Worm (Caenorhabditis elegans): ENCODE results near the gene F45H10.5.

F45H10.5 gene

ce11 chrII:13461604-13462375 is 39.9 kb upstream of the F45H10.5 start (continued):
- no peak for TF ChIP-seq hlh-13 (GFP tag; optimal IDR thresholded peaks at IDR 0.05)
- TF ChIP-seq ref-2 (tag; optimal IDR thresholded peaks at IDR 0.05) = no peak
- no peak for TF ChIP-seq ceh-9 (tag; optimal IDR thresholded peaks at IDR 0.05)
- no peak for TF ChIP-seq elt-4 (tag; optimal IDR thresholded peaks at IDR 0.05)
- TF ChIP-seq ttx-3 (tag; optimal IDR thresholded peaks at IDR 0.05) = no peak
- no peak for TF ChIP-seq fax-1 (tag; optimal IDR thresholded peaks at IDR 0.05)
- TF ChIP-seq odd-2 (tag; optimal IDR thresholded peaks at IDR 0.05) = no peak
- TF ChIP-seq ceh-6 (GFP tag; optimal IDR thresholded peaks at IDR 0.05) = no peak
- no peak for TF ChIP-seq lim-6 (tag; optimal IDR thresholded peaks at IDR 0.05)
- TF ChIP-seq dmd-4 (tag; optimal IDR thresholded peaks at IDR 0.05; ENCODE audit: borderline replicate concordance) = no peak

DNA sequence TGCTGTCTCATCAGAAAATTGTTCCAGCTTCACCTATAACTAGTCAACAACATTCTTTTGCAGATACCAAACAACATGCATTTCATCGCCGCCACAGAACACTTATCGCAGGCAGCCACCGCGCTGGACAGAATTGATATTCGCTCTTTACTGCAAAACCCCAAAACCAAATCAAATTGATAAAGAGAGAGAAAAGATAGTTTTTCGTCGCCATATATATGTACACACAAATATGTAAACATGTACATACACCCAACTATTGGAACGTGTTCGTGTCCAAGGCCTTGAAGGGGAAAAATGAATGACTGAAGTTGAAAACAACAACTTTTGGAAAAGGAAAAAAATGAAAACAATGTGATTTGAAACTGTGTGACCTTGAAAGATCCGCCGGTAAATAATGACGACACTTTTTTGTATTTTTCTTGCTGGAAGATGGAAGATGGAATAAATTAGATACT is 36.3 kb upstream of the F45H10.5 start:
- TF ChIP-seq madf-2 (tag; optimal IDR thresholded peaks at IDR 0.05) (no peak), elt-2 (tag; optimal IDR thresholded peaks at IDR 0.05) (peak; percentile 2), unc-3 (GFP tag; conservative IDR thresholded peaks at IDR 0.05) (no peak), unc-3 (tag; optimal IDR thresholded peaks at IDR 0.05) (no peak), ztf-16 (tag; optimal IDR thresholded peaks at IDR 0.05) (no peak), odd-2 (tag; optimal IDR thresholded peaks at IDR 0.05) (no peak), lin-11 (tag; optimal IDR thresholded peaks at IDR 0.05) (no peak)

DNA sequence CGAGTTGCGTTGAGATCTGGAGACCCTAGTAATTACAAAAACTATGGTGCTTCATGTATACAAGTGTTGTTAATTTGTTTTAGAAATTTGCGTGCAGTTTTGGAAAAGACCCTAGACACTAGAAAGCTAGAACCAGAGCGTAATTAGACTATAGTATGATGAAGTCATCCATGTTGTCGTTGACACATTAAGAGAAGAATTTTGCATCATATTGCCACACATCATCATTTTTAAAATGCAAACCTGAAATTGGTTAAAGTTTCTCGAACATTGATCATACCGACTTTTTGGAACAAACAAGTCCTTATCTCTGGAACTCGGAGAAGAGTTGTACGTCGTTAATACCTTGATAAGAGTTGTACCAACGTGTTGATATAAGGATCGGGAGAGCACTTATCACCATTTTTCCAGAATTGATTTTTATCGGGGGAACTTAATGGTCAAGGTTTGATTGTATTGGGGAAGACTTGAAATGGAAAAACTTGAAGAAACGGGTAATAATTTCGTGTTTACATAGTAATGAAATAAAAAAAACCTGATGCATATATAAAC is 33.8 kb upstream of the F45H10.5 start:
- TF ChIP-seq unc-42 (tag; optimal IDR thresholded peaks at IDR 0.05) = no peak
- peak; percentile 96 for TF ChIP-seq elt-2 (tag; optimal IDR thresholded peaks at IDR 0.05)

DNA sequence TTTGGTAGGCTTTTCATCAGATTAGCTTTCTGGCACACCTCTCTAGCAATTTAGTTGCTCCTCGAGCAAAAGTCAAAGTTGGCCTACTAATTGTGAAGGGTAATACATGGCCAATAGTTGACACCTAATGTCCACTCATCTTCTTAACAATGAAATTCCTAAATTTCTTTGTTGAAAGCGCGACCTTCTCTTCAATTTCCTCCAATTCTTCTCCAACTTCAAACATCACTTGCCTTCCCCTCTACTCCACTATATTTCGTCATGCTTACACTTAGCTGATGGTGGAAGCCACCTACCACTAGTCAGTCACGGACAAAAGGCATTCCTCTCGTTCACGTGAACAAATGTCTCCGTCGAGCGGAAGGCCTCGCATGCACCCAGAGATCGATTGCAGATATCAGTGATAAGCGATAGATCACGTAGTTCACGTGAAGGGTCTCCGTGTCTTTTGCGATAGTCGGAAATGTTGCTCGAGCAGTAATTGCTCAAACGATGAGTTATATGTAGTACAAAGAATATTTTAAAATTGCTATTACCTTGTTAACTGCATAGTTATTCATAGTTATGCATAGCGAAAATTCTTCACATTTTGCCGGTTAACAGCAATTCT is 32.5 kb upstream of the F45H10.5 start, which contains the start of gene E01G4.3:
E01G4.3 (minus strand) TSS at position 560 of the 610 bp plus-strand sequence.
- peak; percentile 44 for TF ChIP-seq nfya-1 (tag; optimal IDR thresholded peaks at IDR 0.05)
- peak; percentile 31 for TF ChIP-seq pqm-1 (tag; optimal IDR thresholded peaks at IDR 0.05)
- peak; percentile 84 for TF ChIP-seq elt-2 (tag; optimal IDR thresholded peaks at IDR 0.05)
- peak; percentile 40 for TF ChIP-seq hlh-30 (tag; optimal IDR thresholded peaks at IDR 0.05; ENCODE audit: insufficient read depth)
- TF ChIP-seq unc-42 (tag; optimal IDR thresholded peaks at IDR 0.05) = no peak
- peak; percentile 59 for TF ChIP-seq rnt-1 (tag; optimal IDR thresholded peaks at IDR 0.05)
- no peak for TF ChIP-seq unc-55 (GFP tag; optimal IDR thresholded peaks at IDR 0.05)
- TF ChIP-seq ref-2 (tag; optimal IDR thresholded peaks at IDR 0.05) = no peak
- peak; percentile 72 for TF ChIP-seq ceh-18 (tag; optimal IDR thresholded peaks at IDR 0.05)
- no peak for TF ChIP-seq ceh-31 (tag; optimal IDR thresholded peaks at IDR 0.05)

DNA sequence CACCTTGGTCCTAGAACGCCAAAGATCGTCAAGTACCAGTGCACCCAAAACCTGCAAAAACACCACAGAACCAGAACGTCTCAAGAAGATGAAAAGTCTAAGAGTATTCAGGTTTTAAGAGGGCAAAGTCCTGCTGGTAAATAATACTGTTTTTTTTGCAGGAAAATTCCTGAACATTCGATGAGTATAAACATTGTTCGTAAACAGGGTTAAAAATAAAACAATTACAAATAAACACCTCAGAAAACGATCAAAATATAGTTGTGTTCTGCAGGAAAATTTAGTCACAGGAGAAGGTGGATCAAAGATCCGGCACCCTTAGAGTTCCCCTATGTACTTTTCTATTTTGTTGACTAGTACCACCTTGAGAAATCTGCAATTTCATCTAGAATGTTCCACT is 31.0 kb upstream of the F45H10.5 start:
- TF ChIP-seq syd-9 (tag; optimal IDR thresholded peaks at IDR 0.05) (no peak), unc-55 (GFP tag; optimal IDR thresholded peaks at IDR 0.05) (no peak), ceh-31 (tag; optimal IDR thresholded peaks at IDR 0.05) (no peak), elt-4 (tag; optimal IDR thresholded peaks at IDR 0.05) (no peak), pros-1 (tag; optimal IDR thresholded peaks at IDR 0.05) (no peak), tbx-7 (tag; optimal IDR thresholded peaks at IDR 0.05) (no peak), unc-42 (tag; optimal IDR thresholded peaks at IDR 0.05) (no peak), pax-1 (tag; optimal IDR thresholded peaks at IDR 0.05) (no peak), ref-2 (tag; optimal IDR thresholded peaks at IDR 0.05) (no peak), ceh-22 (tag; optimal IDR thresholded peaks at IDR 0.05) (no peak), hlh-8 (tag; optimal IDR thresholded peaks at IDR 0.05) (no peak), zip-5 (tag; optimal IDR thresholded peaks at IDR 0.05) (no peak)
